Worm (Caenorhabditis elegans) whole organism, young adult: ENCODE measurements around the gene srz-5.

Experiments
- F55B11.4 ChIP-seq: sonication (generic microtip); optimal IDR thresholded peaks from 2 replicates; lab custom pipeline; 2016; ENCODE audit warnings: missing compliant biosample characterization, missing genetic modification characterization, borderline replicate concordance; ENCODE audit not compliant: insufficient read depth
- egrh-3 ChIP-seq: fragments of 200-800 bp; sonication (Bioruptor generic); IDR thresholded peaks from 2 replicates; pipeline ENCODE4 v1.3.6; 2022; ENCODE audit warnings: missing genetic modification reagents, missing genetic modification characterization, missing compliant biosample characterization
- lir-1 ChIP-seq: fragments of 200-800 bp; sonication (Bioruptor generic); conservative IDR thresholded peaks from 2 replicates; pipeline ENCODE4 v1.3.6; 2022; ENCODE audit warnings: missing genetic modification reagents, missing genetic modification characterization, missing compliant biosample characterization
- tbp1 ChIP-seq: fragments of 200-800 bp; sonication (Bioruptor generic); optimal IDR thresholded peaks from 2 replicates; lab custom pipeline; 2018; ENCODE audit warnings: mild to moderate bottlenecking, missing genetic modification characterization, missing compliant biosample characterization

srz-5 gene

ce11 chrII:3463097-3463496 is 51.4 kb downstream of the srz-5 start, which contains the start of gene C16C8.9:
C16C8.9 (minus strand) TSS chrII:3463197.
- TF ChIP-seq F55B11.4 = no peak
- no peak for TF ChIP-seq egrh-3
- TF ChIP-seq tbp1 = no peak
- no peak for TF ChIP-seq lir-1
